Worm (Caenorhabditis elegans) whole organism, young adult: ENCODE results near the gene R07B7.12.

Experiments
- F37B4.10 ChIP-seq: fragments of 200-800 bp; sonication (Bioruptor generic); IDR thresholded peaks from 2 replicates; pipeline ENCODE4 v1.3.6; 2022; ENCODE audit warnings: missing genetic modification characterization, missing compliant biosample characterization
- F57A8.1 ChIP-seq: fragments of 200-800 bp; sonication (Bioruptor generic); optimal IDR thresholded peaks from 2 replicates; lab custom pipeline; 2018; ENCODE audit warnings: mild to moderate bottlenecking, missing genetic modification characterization, moderate library complexity, missing compliant biosample characterization
- ccch-3 ChIP-seq: fragments of 200-800 bp; sonication (Bioruptor generic); optimal IDR thresholded peaks from 2 replicates; lab custom pipeline; 2018; ENCODE audit warnings: mild to moderate bottlenecking, missing genetic modification characterization, missing compliant biosample characterization
- snpc-4 ChIP-seq, 5 experiments: fragments of 150-350 bp in 1 of 5; sonication (generic microtip) in 4 of 5; optimal IDR thresholded peaks; 2 replicates each; lab custom pipeline; 2014 to 2018; ENCODE audit warnings: missing genetic modification characterization in 5 of 5, missing biosample characterization in 3 of 5, antibody characterized with exemption in 2 of 5, mild to moderate bottlenecking in 2 of 5, missing compliant biosample characterization in 2 of 5, missing genotype in 2 of 5, moderate library complexity in 2 of 5, missing genetic modification reagents in 1 of 5
- tbx-9 ChIP-seq: sonication (generic microtip); optimal IDR thresholded peaks from 2 replicates; lab custom pipeline; 2016; ENCODE audit warnings: borderline replicate concordance, missing genetic modification characterization, inconsistent platforms, missing compliant biosample characterization
- unc-62 ChIP-seq: fragments of 150-350 bp; optimal IDR thresholded peaks from 2 replicates; lab custom pipeline; 2014; ENCODE audit warnings: missing biosample characterization, missing genetic modification reagents, missing genetic modification characterization
- ztf-22 ChIP-seq: fragments of 200-800 bp; sonication (Bioruptor generic); optimal IDR thresholded peaks from 2 replicates; lab custom pipeline; 2018; ENCODE audit warnings: mild to moderate bottlenecking, missing genetic modification characterization, moderate library complexity, missing compliant biosample characterization

- TF ChIP-seq F57A8.1 (GFP tag; lab: Kevin White, UChicago) = no peak
- TF ChIP-seq snpc-4 (GFP tag; optimal IDR thresholded peaks at IDR 0.05; lab: Kevin White, UChicago) = no peak
- no peak for TF ChIP-seq snpc-4 (tag; optimal IDR thresholded peaks at IDR 0.05; lab: Kevin White, UChicago)
- no peak for TF ChIP-seq tbx-9 (tag; lab: Kevin White, UChicago)
- no peak for TF ChIP-seq ztf-22 (GFP tag; lab: Kevin White, UChicago)
- no peak for TF ChIP-seq unc-62 (GFP tag; lab: Kevin White, UChicago)
- TF ChIP-seq ccch-3 (GFP tag; lab: Kevin White, UChicago) = no peak
- TF ChIP-seq F37B4.10 = no peak
These were observed 29.2 kb upstream of the R07B7.12 start, which contains the start of gene R07B7.2 for ce11 chrV:12059719-12060118.
